Fruit fly (Drosophila melanogaster): ENCODE results near the gene Pkc98E.

Pkc98E gene

dm6 chr3R:29077572-29077971 lies 38.6 kb downstream of the Pkc98E start (continued):
- no peak for TF ChIP-seq Antp (GFP tag; optimal IDR thresholded peaks at IDR 0.05)
- no peak for TF ChIP-seq Bdp1 (GFP tag; optimal IDR thresholded peaks at IDR 0.05)
- no peak for TF ChIP-seq ac (GFP tag; optimal IDR thresholded peaks at IDR 0.05)
- TF ChIP-seq CG4424 (GFP tag; optimal IDR thresholded peaks at IDR 0.05): no peak
- no peak for TF ChIP-seq CG7372 (GFP tag; IDR thresholded peaks at IDR 0.05)
- TF ChIP-seq Sry-β (GFP tag; optimal IDR thresholded peaks at IDR 0.05): no peak
- TF ChIP-seq CG5953 (GFP tag; IDR thresholded peaks at IDR 0.05): 0 out of 2 replicates have a peak, but pooled peaks have one; percentile 30
- no peak for TF ChIP-seq CG14014 (GFP tag; IDR thresholded peaks at IDR 0.05)
- peak; percentile 2 for TF ChIP-seq CG9876 (GFP tag; optimal IDR thresholded peaks at IDR 0.05)
- no peak for TF ChIP-seq D19B (GFP tag; optimal IDR thresholded peaks at IDR 0.05)
- no peak for TF ChIP-seq CG31441 (GFP tag; IDR thresholded peaks at IDR 0.05)
- no peak for TF ChIP-seq Hsf (GFP tag; optimal IDR thresholded peaks at IDR 0.05)
- no peak for TF ChIP-seq jumu (GFP tag; optimal IDR thresholded peaks at IDR 0.05)
- TF ChIP-seq ems (GFP tag; optimal IDR thresholded peaks at IDR 0.05): no peak
- TF ChIP-seq en (GFP tag; optimal IDR thresholded peaks at IDR 0.05): no peak
- TF ChIP-seq lilli (GFP tag; optimal IDR thresholded peaks at IDR 0.05): no peak
- TF ChIP-seq oc (tag; optimal IDR thresholded peaks at IDR 0.05): no peak
- TF ChIP-seq CrebB (tag; optimal IDR thresholded peaks at IDR 0.05): no peak
- TF ChIP-seq pan (optimal IDR thresholded peaks at IDR 0.05): no peak
- TF ChIP-seq pan (GFP tag; optimal IDR thresholded peaks at IDR 0.05 in 1 of 2, IDR thresholded peaks at IDR 0.05 in 1 of 2): peak in 1 of 2 experiments; percentile 6
- no peak for TF ChIP-seq CG6854 (GFP tag; optimal IDR thresholded peaks at IDR 0.05)
- no peak for TF ChIP-seq Nf-YA (GFP tag; IDR thresholded peaks at IDR 0.05)
- TF ChIP-seq Abd-B (GFP tag; optimal IDR thresholded peaks at IDR 0.05): no peak
- TF ChIP-seq CTCF (GFP tag; optimal IDR thresholded peaks at IDR 0.05): no peak
- no peak for TF ChIP-seq CG12219 (GFP tag; optimal IDR thresholded peaks at IDR 0.05)
- TF ChIP-seq MESR4 (GFP tag; optimal IDR thresholded peaks at IDR 0.05): no peak
- no peak for TF ChIP-seq CG9215 (GFP tag; IDR thresholded peaks at IDR 0.05)
- TF ChIP-seq Hmr (GFP tag; optimal IDR thresholded peaks at IDR 0.05): peak; percentile 34
- TF ChIP-seq CG7745 (tag; optimal IDR thresholded peaks at IDR 0.05): no peak
- TF ChIP-seq CG14860 (GFP tag; IDR thresholded peaks at IDR 0.05; ENCODE audit: partially characterized antibody): no peak
- no peak for TF ChIP-seq CG12391 (tag; optimal IDR thresholded peaks at IDR 0.05)
- TF ChIP-seq fu2 (GFP tag; optimal IDR thresholded peaks at IDR 0.05): no peak
- TF ChIP-seq CG15269 (tag; optimal IDR thresholded peaks at IDR 0.05): peak; percentile 13
- no peak for TF ChIP-seq Sox100B (GFP tag; optimal IDR thresholded peaks at IDR 0.05)
- no peak for TF ChIP-seq trem (tag; optimal IDR thresholded peaks at IDR 0.05)
- TF ChIP-seq Ptx1 (GFP tag; IDR thresholded peaks at IDR 0.05): no peak
- no peak for TF ChIP-seq CG10431 (GFP tag; optimal IDR thresholded peaks at IDR 0.05)
- no peak for TF ChIP-seq kni (GFP tag; optimal IDR thresholded peaks at IDR 0.05)
- no peak for TF ChIP-seq pb (GFP tag; optimal IDR thresholded peaks at IDR 0.05)
- 0 out of 2 replicates have a peak, but pooled peaks have one; percentile 10 for TF ChIP-seq chm (GFP tag; IDR thresholded peaks at IDR 0.05)
- TF ChIP-seq CG11696 (GFP tag; IDR thresholded peaks at IDR 0.05): 0 out of 2 replicates have a peak, but pooled peaks have one; percentile 17
- 0 out of 4 replicates have a peak, but pooled peaks have one; percentile 6 for TF ChIP-seq chinmo (GFP tag; IDR thresholded peaks at IDR 0.05; ENCODE audit: partially characterized antibody)
- 0 out of 3 replicates have a peak, but pooled peaks have one; percentile 11 for TF ChIP-seq row (GFP tag; IDR thresholded peaks at IDR 0.05)
- no peak for TF ChIP-seq YL-1 (GFP tag; optimal IDR thresholded peaks at IDR 0.05)
- no peak for TF ChIP-seq CG16815 (GFP tag; optimal IDR thresholded peaks at IDR 0.05)
- TF ChIP-seq CG8089 (GFP tag; optimal IDR thresholded peaks at IDR 0.05): no peak
- peak; percentile 6 for TF ChIP-seq CG17385 (GFP tag; optimal IDR thresholded peaks at IDR 0.05)
- no peak for TF ChIP-seq PHDP (tag; optimal IDR thresholded peaks at IDR 0.05)
- no peak for TF ChIP-seq H15 (GFP tag; IDR thresholded peaks at IDR 0.05)
- TF ChIP-seq Ravus (GFP tag; IDR thresholded peaks at IDR 0.05): no peak
- TF ChIP-seq nau (GFP tag; optimal IDR thresholded peaks at IDR 0.05): no peak
- peak; percentile 7 for TF ChIP-seq CG6765 (GFP tag; optimal IDR thresholded peaks at IDR 0.05)
- TF ChIP-seq stc (GFP tag; IDR thresholded peaks at IDR 0.05): no peak
